Fruit fly (Drosophila melanogaster): ENCODE measurements around the gene CG2061.

DNA sequence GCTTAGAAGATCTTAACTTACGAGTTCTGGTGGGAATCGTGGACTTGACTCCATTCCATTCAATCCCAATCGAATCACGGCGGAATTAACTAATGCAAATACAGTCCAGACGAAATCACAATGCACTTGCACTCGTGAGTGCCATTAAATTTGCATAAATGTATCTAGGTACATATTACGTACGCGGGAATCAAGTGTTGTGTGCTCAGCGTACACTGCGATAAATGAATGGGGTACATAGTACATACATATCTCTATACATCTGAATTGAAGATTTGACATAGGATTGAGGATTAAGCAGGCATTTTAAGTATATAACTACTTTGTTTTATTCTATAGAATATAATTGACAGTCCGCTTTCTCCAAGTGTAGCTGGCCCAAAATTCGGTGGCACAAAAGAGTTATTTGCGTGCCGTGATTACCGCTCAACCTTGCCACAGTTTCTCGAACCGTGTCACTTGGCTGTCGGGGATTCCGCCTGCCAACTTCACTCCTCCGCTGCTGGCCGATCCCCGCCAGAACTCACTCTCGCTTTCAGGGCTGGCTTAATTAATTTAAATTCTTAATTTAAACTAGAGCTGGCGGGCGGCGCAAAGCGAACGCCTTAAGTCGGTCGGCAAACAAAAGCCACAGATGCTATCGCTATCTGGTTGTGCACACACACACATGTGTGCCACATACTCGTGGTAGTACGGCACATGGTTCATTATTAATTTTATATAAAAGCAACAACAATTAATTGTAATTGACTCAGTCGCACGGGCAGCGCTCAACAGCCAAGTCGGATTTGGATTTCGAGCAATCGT, 49.7 kb downstream of the CG2061 start, which contains the start of the genes CG15199 and CG15202:
- TF ChIP-seq CTCF (optimal IDR thresholded peaks at IDR 0.05): no peak
- TF ChIP-seq CG8478 (optimal IDR thresholded peaks at IDR 0.05): no peak

Data from S2 (cell line).